Fruit fly (Drosophila melanogaster): Measurements from ENCODE around the gene CG12118.
A peak's percentile ranks its signal among the peaks of the same experiment; 100 is the strongest.

Gene CG12118

DNA sequence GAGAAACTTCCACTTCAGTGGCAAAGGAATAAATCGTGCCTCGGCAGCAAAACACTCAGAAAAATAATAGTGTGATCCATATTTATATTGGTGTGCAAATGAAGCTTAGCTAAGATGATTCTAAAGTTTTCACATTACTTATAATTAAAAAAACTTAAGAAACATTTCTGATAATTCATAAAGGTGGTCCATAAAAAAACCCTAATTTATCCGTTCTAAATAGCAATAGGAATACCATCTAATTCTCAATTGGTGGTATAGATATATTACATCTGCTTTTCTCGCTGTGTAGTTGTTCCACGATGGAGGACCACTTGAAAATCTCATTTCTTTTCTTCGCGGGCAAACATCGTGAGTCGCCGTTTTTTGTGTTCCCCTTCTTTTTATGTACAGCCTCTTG is 41.1 kb downstream of the CG12118 start:
- no peak for TF ChIP-seq fd96Ca (GFP tag; IDR thresholded peaks at IDR 0.05)
- TF ChIP-seq CG34367 (tag; optimal IDR thresholded peaks at IDR 0.05), result peak; percentile 48
- TF ChIP-seq CG4496 (GFP tag; IDR thresholded peaks at IDR 0.05), result peak; percentile 54; the same call in 2 of the 3 replicates
- peak; percentile 23; the same call in 1 of the 2 replicates for TF ChIP-seq Ets98B (GFP tag; IDR thresholded peaks at IDR 0.05)
- TF ChIP-seq CG13204 (GFP tag; optimal IDR thresholded peaks at IDR 0.05), result no peak
- peak; percentile 78 for TF ChIP-seq CG9948 (tag; optimal IDR thresholded peaks at IDR 0.05)
- peak; percentile 57 for TF ChIP-seq Snoo (tag; optimal IDR thresholded peaks at IDR 0.05)
- peak; percentile 79 for TF ChIP-seq CG17806 (tag; optimal IDR thresholded peaks at IDR 0.05)
- peak; percentile 31 for TF ChIP-seq Pif1B (GFP tag; optimal IDR thresholded peaks at IDR 0.05)
- TF ChIP-seq CG32121 (GFP tag; IDR thresholded peaks at IDR 0.05), result peak; percentile 53; the same call in 1 of the 2 replicates
- peak; percentile 80 for TF ChIP-seq CG8301 (tag; optimal IDR thresholded peaks at IDR 0.05)
- no peak for TF ChIP-seq CG10348 (GFP tag; IDR thresholded peaks at IDR 0.05)
- TF ChIP-seq gl (tag; optimal IDR thresholded peaks at IDR 0.05), result peak; percentile 24
- peak; percentile 82 for TF ChIP-seq CG15710 (tag; optimal IDR thresholded peaks at IDR 0.05)
- peak; percentile 82 for TF ChIP-seq CG14655 (GFP tag; optimal IDR thresholded peaks at IDR 0.05)
- TF ChIP-seq rn (GFP tag; IDR thresholded peaks at IDR 0.05), result no peak
- peak; percentile 48 for TF ChIP-seq Pif1A (GFP tag; optimal IDR thresholded peaks at IDR 0.05)
- no peak for TF ChIP-seq EcR (GFP tag; optimal IDR thresholded peaks at IDR 0.05)
- TF ChIP-seq CG12605 (GFP tag; IDR thresholded peaks at IDR 0.05), result no peak
- peak; percentile 68 for TF ChIP-seq D1 (tag; optimal IDR thresholded peaks at IDR 0.05)
- TF ChIP-seq CG8159 (tag; optimal IDR thresholded peaks at IDR 0.05), result peak; percentile 86

- no peak for TF ChIP-seq Snoo (tag; optimal IDR thresholded peaks at IDR 0.05)
- no peak for TF ChIP-seq D1 (tag; optimal IDR thresholded peaks at IDR 0.05)
- peak; percentile 69; the same call in 2 of the 3 replicates for TF ChIP-seq CG4496 (GFP tag; IDR thresholded peaks at IDR 0.05)
- TF ChIP-seq Pif1A (GFP tag; optimal IDR thresholded peaks at IDR 0.05), result no peak
- TF ChIP-seq gl (tag; optimal IDR thresholded peaks at IDR 0.05), result no peak
- peak; percentile 33 for TF ChIP-seq CG13204 (GFP tag; optimal IDR thresholded peaks at IDR 0.05)
- no peak for TF ChIP-seq CG15710 (tag; optimal IDR thresholded peaks at IDR 0.05)
- peak; percentile 70; the same call in 1 of the 3 replicates for TF ChIP-seq fd96Ca (GFP tag; IDR thresholded peaks at IDR 0.05)
- peak; percentile 8 for TF ChIP-seq CG34367 (tag; optimal IDR thresholded peaks at IDR 0.05)
- TF ChIP-seq Ets98B (GFP tag; IDR thresholded peaks at IDR 0.05), result peak; percentile 70
- peak; percentile 8 for TF ChIP-seq EcR (GFP tag; optimal IDR thresholded peaks at IDR 0.05)
- peak; percentile 9 for TF ChIP-seq CG8301 (tag; optimal IDR thresholded peaks at IDR 0.05)
- no peak for TF ChIP-seq Pif1B (GFP tag; optimal IDR thresholded peaks at IDR 0.05)
- no peak for TF ChIP-seq CG10348 (GFP tag; IDR thresholded peaks at IDR 0.05)
- TF ChIP-seq CG8159 (tag; optimal IDR thresholded peaks at IDR 0.05), result peak; percentile 43
- TF ChIP-seq CG12605 (GFP tag; IDR thresholded peaks at IDR 0.05), result peak; percentile 71
- no peak; the same call in 1 of the 2 replicates for TF ChIP-seq rn (GFP tag; IDR thresholded peaks at IDR 0.05)
- TF ChIP-seq CG14655 (GFP tag; optimal IDR thresholded peaks at IDR 0.05), result no peak
- peak; percentile 74 for TF ChIP-seq CG32121 (GFP tag; IDR thresholded peaks at IDR 0.05)
- no peak for TF ChIP-seq CG9948 (tag; optimal IDR thresholded peaks at IDR 0.05)
- TF ChIP-seq CG17806 (tag; optimal IDR thresholded peaks at IDR 0.05), result no peak
Measured at dm6 chrX:9152127-9152598, 44.1 kb downstream of the CG12118 start.

DNA sequence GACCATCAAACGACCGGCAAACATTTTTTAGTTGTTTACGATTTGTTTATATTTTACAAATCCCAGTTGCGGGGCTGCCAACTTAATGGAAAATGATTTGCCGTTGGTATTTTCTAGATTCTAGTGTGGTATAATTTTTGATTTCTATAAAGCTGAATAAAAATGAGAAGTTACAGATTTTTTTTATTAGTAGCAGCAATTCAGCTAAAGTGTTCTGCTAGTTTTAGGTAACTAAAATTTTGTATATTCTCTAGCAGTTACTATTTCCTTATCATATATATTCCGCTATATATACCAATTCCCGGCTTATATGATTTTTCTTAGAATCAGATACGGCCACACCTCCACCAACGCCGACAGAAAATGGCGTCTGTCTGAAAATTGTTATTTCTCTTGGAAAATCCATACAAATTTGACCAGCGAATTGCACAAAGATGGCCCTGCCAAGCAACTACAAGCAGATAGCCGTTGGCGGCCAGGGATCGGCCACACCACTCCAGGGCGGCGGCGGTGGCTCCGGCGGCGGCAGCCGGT is 47.2 kb downstream of the CG12118 start, which contains the start of the genes fh and Bap111:
TSS of gene fh (minus strand) at position 83 of the 534 bp plus-strand sequence.
TSS of gene Bap111 (plus strand) at position 321 of the 534 bp plus-strand sequence.
- peak; percentile 7 for TF ChIP-seq CG8159 (tag; optimal IDR thresholded peaks at IDR 0.05)
- TF ChIP-seq Ets98B (GFP tag; IDR thresholded peaks at IDR 0.05), result no peak

Measured in whole organism, pupa.